Fruit fly (Drosophila melanogaster) whole organism: ENCODE data around the gene Liprin-beta.

ENCODE experiments used
- CG8478 ChIP-seq: fragments of >200 bp; optimal IDR thresholded peaks from 2 replicates; lab custom pipeline; 2018; ENCODE audit warnings: inconsistent platforms
- pan ChIP-seq: fragments of >200 bp; optimal IDR thresholded peaks from 2 replicates; lab custom pipeline; 2017
- psq ChIP-seq: fragments of >200 bp; optimal IDR thresholded peaks from 2 replicates; lab custom pipeline; 2017
- usp ChIP-seq: fragments of >200 bp; optimal IDR thresholded peaks from 2 replicates; lab custom pipeline; 2017; ENCODE audit warnings: missing biosample characterization, missing genetic modification characterization, mixed read lengths

DNA sequence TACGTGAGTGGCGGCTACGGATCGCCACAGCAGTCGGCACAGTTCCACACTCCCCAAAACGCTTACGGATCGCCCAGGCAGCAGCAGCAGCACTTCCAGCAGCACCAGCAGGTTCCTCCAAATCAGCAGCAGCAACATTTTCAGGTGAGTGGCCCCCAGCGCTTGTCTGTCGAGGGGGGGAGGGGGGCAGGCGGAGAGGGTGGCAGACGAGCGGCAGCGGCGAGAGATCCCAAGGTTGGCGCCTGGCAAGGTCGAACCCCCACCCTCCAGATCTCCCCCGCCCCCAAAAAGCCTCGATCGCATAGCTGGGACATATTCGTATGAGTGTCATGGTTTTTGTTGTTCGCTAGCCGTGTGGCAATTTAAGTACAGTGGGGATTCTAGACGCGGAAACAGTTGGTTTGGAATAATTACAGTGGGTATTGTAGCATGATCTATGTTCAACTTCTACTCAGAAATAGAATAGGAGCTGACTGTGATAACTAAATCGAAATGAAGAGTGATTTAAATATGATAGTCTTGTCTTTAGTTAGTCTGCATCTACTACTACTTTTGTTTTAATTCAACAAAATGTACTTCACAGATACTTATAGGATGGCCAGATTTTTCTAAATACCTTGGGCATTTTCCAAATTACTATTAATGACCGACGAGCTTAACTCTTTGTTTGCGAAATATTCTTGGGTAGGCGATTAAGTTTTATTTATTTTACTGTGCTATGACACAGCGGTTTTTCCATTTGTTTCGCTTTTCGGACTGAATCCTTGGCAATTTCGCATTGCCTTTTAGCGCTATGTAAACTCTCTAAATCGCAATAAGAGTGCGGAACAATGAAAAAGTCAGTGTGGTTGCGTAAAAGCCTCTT is 34.5 kb upstream of the Liprin-beta start:
- TF ChIP-seq psq (lab: Kevin White, UChicago): no peak
- TF ChIP-seq CG8478 (lab: Kevin White, UChicago): no peak
- no peak for TF ChIP-seq usp
- no peak for TF ChIP-seq pan (lab: Kevin White, UChicago)
